Worm (Caenorhabditis elegans) whole organism, midembryonic: ENCODE data around the gene K03B4.8.

ENCODE experiments used
- T22C8.4 ChIP-seq: fragments of 200-800 bp; sonication (Bioruptor generic); IDR thresholded peaks from 2 replicates; pipeline ENCODE4 v1.3.6; 2022; ENCODE audit warnings: missing genetic modification characterization, missing compliant biosample characterization
- cog-1 ChIP-seq: sonication (generic microtip); optimal IDR thresholded peaks from 2 replicates; lab custom pipeline; 2016; ENCODE audit warnings: missing genetic modification characterization, missing compliant biosample characterization
- flt-1 ChIP-seq: fragments of 200-800 bp; sonication (Bioruptor generic); IDR thresholded peaks from 2 replicates; pipeline ENCODE4 v1.3.6; 2022; ENCODE audit warnings: missing genetic modification characterization, missing compliant biosample characterization
- klf-2 ChIP-seq: fragments of 200-800 bp; sonication (Bioruptor generic); conservative IDR thresholded peaks from 2 replicates; pipeline ENCODE4 v1.3.6; 2022; ENCODE audit warnings: missing genetic modification reagents, missing genetic modification characterization, missing compliant biosample characterization
- med-1 ChIP-seq: sonication (generic microtip); optimal IDR thresholded peaks from 2 replicates; lab custom pipeline; 2017; ENCODE audit warnings: missing genetic modification characterization, mild to moderate bottlenecking, missing compliant biosample characterization, antibody characterized with exemption, missing genetic modification reagents; ENCODE audit not compliant: insufficient read depth
- ref-1 ChIP-seq: fragments of 200-800 bp; sonication (Bioruptor generic); conservative IDR thresholded peaks from 2 replicates; pipeline ENCODE4 v1.3.6; 2022; ENCODE audit warnings: missing genetic modification reagents, missing genetic modification characterization, missing compliant biosample characterization
- tab-1 ChIP-seq: fragments of 200-800 bp; sonication (Bioruptor generic); IDR thresholded peaks from 2 replicates; pipeline ENCODE4 v1.3.6; 2022; ENCODE audit warnings: missing genetic modification characterization, missing compliant biosample characterization
- ztf-23 ChIP-seq: fragments of 200-800 bp; sonication (Bioruptor generic); IDR thresholded peaks from 2 replicates; pipeline ENCODE4 v1.3.6; 2022; ENCODE audit warnings: missing genetic modification reagents, missing genetic modification characterization, missing compliant biosample characterization

DNA sequence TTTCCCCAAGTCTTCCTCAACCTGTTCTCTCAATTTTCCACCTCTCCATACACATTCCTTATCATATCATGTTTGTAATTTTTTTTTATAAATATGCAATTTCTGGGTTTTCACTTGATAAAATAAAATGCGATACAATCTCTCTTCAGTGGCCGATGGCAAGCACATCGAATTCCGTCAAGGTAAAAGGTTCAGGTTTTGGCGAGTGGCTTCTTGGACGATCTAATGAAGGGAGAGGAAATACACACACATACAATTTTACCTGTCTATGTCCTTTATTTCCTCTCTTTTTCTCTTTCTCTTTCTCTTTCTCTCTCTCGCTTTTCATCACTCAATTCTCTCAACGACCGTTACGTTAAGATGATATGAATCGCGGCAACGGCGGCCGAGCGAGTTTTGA is 22.9 kb downstream of the K03B4.8 start:
- no peak for TF ChIP-seq klf-2 (GFP tag; lab: Robert Waterston, UW)
- TF ChIP-seq cog-1 (tag; lab: Kevin White, UChicago): no peak
- TF ChIP-seq flt-1 (GFP tag; lab: Robert Waterston, UW): no peak
- TF ChIP-seq ztf-23 (GFP tag; lab: Robert Waterston, UW): no peak
- no peak for TF ChIP-seq tab-1 (GFP tag; lab: Robert Waterston, UW)
- no peak for TF ChIP-seq med-1 (GFP tag; lab: Kevin White, UChicago)
- TF ChIP-seq T22C8.4 (GFP tag; lab: Robert Waterston, UW): no peak
- TF ChIP-seq ref-1: no peak
